Worm (Caenorhabditis elegans): ENCODE data around the gene F55B12.2.

DNA sequence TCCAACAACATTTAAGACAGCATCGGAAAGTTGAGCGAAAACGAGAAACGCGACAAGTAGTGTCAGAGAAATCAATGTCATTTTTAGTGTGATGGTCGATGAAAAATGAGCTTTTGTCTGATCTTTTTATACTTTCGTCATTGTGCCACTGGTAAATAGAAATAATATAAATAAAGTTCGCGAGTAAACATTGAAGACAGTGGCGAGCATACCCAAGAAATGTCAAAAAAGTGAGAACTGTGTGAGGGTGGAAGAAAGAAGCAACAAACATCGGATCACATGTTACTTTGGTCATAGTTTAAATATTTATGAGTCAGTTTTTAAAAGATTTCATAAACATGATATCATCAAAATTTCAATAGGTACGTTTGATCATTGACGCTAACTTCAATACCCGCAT lies 37.5 kb upstream of the F55B12.2 start, which contains the start of gene ttr-21:
- TF ChIP-seq jun-1 (tag; optimal IDR thresholded peaks at IDR 0.05) (no peak), ceh-82 (tag; optimal IDR thresholded peaks at IDR 0.05) (no peak), lin-15B (tag; optimal IDR thresholded peaks at IDR 0.05) (no peak), unc-39 (tag; optimal IDR thresholded peaks at IDR 0.05) (no peak), nhr-28 (tag; optimal IDR thresholded peaks at IDR 0.05) (no peak), nhr-12 (tag; optimal IDR thresholded peaks at IDR 0.05) (no peak), ceh-28 (tag; optimal IDR thresholded peaks at IDR 0.05) (no peak), ama-1 (optimal IDR thresholded peaks at IDR 0.05) (no peak), aly-2 (tag; optimal IDR thresholded peaks at IDR 0.05) (no peak), fos-1 (tag; optimal IDR thresholded peaks at IDR 0.05) (no peak), ceh-9 (tag; optimal IDR thresholded peaks at IDR 0.05) (no peak), pqm-1 (tag; optimal IDR thresholded peaks at IDR 0.05) (no peak), snpc-4 (tag; optimal IDR thresholded peaks at IDR 0.05) (no peak)
